Worm (Caenorhabditis elegans) whole organism, young adult: ENCODE measurements around the gene F54D5.15.

Experiments used
- B0019.2 ChIP-seq: fragments of 200-800 bp; sonication (Bioruptor generic); conservative IDR thresholded peaks from 2 replicates; pipeline ENCODE4 v1.3.6; 2022; ENCODE audit warnings: missing genetic modification reagents, missing genetic modification characterization, missing compliant biosample characterization
- B0035.1 ChIP-seq: sonication (generic microtip); optimal IDR thresholded peaks from 2 replicates; lab custom pipeline; 2016; ENCODE audit warnings: missing genetic modification characterization, mild to moderate bottlenecking, missing compliant biosample characterization, missing genotype, missing genetic modification reagents
- B0336.3 ChIP-seq: fragments of 200-800 bp; sonication (Bioruptor generic); IDR thresholded peaks from 2 replicates; pipeline ENCODE4 v1.3.6; 2022; ENCODE audit warnings: missing genetic modification characterization, missing compliant biosample characterization
- C06A6.2 ChIP-seq: fragments of 200-800 bp; sonication (Bioruptor generic); conservative IDR thresholded peaks from 2 replicates; pipeline ENCODE4 v1.3.6; 2022; ENCODE audit warnings: missing genetic modification characterization, missing compliant biosample characterization
- F37B4.10 ChIP-seq: fragments of 200-800 bp; sonication (Bioruptor generic); IDR thresholded peaks from 2 replicates; pipeline ENCODE4 v1.3.6; 2022; ENCODE audit warnings: missing genetic modification characterization, missing compliant biosample characterization
- F52B5.7 ChIP-seq: sonication (generic microtip); optimal IDR thresholded peaks from 2 replicates; lab custom pipeline; 2016; ENCODE audit warnings: mild to moderate bottlenecking, missing genetic modification characterization, missing compliant biosample characterization
- F57C9.4 ChIP-seq: sonication (generic microtip); optimal IDR thresholded peaks from 2 replicates; lab custom pipeline; 2017; ENCODE audit warnings: mild to moderate bottlenecking, missing genetic modification characterization, missing compliant biosample characterization
- K12H6.12 ChIP-seq: fragments of 200-800 bp; sonication (Bioruptor generic); optimal IDR thresholded peaks from 2 replicates; lab custom pipeline; 2018; ENCODE audit warnings: mild to moderate bottlenecking, missing genetic modification characterization, missing compliant biosample characterization
- Y79H2A.3 ChIP-seq: fragments of 200-800 bp; sonication (Bioruptor generic); conservative IDR thresholded peaks from 2 replicates; pipeline ENCODE4 v1.3.6; 2022; ENCODE audit warnings: missing genetic modification reagents, missing genetic modification characterization, missing compliant biosample characterization
- ZK185.1 ChIP-seq: sonication (generic microtip); optimal IDR thresholded peaks from 2 replicates; lab custom pipeline; 2016; ENCODE audit warnings: mild to moderate bottlenecking, missing genetic modification characterization, missing compliant biosample characterization; ENCODE audit not compliant: poor library complexity, severe bottlenecking
- aptf-2 ChIP-seq: fragments of 200-800 bp; sonication (Bioruptor generic); conservative IDR thresholded peaks from 2 replicates; pipeline ENCODE4 v1.3.6; 2022; ENCODE audit warnings: missing genetic modification reagents, missing genetic modification characterization, missing compliant biosample characterization
- attf-3 ChIP-seq: fragments of 200-800 bp; sonication (Bioruptor generic); conservative IDR thresholded peaks from 2 replicates; pipeline ENCODE4 v1.3.6; 2022; ENCODE audit warnings: missing genetic modification reagents, missing genetic modification characterization, missing compliant biosample characterization
- cebp-1 ChIP-seq, 2 experiments: fragments of 200-800 bp in 1 of 2; sonication (Bioruptor generic) in 1 of 2; sonication (generic microtip) in 1 of 2; IDR thresholded peaks in 1 of 2; optimal IDR thresholded peaks in 1 of 2; 2 replicates each; pipeline versions ENCODE4 v1.3.6 to Lab custom; 2017 to 2022; ENCODE audit warnings: missing compliant biosample characterization in 2 of 2, missing genetic modification characterization in 2 of 2, mild to moderate bottlenecking in 1 of 2, missing genetic modification reagents in 1 of 2, moderate library complexity in 1 of 2
- ceh-100 ChIP-seq: fragments of 200-800 bp; sonication (Bioruptor generic); IDR thresholded peaks from 2 replicates; pipeline ENCODE4 v1.3.6; 2022; ENCODE audit warnings: missing genetic modification reagents, missing genetic modification characterization, missing compliant biosample characterization
- ceh-91 ChIP-seq: fragments of 200-800 bp; sonication (Bioruptor generic); IDR thresholded peaks from 2 replicates; pipeline ENCODE4 v1.3.6; 2022; ENCODE audit warnings: missing genetic modification reagents, missing genetic modification characterization, missing compliant biosample characterization
- dox-1 ChIP-seq: fragments of 200-800 bp; sonication (Bioruptor generic); IDR thresholded peaks from 2 replicates; pipeline ENCODE4 v1.3.6; 2022; ENCODE audit warnings: missing genetic modification reagents, missing genetic modification characterization, missing compliant biosample characterization
- dpff-1 ChIP-seq: sonication (generic microtip); optimal IDR thresholded peaks from 2 replicates; lab custom pipeline; 2017; ENCODE audit warnings: mild to moderate bottlenecking, missing genetic modification characterization, missing compliant biosample characterization
- dpl-1 ChIP-seq: fragments of 150-350 bp; optimal IDR thresholded peaks from 2 replicates; lab custom pipeline; 2014; ENCODE audit warnings: missing biosample characterization, missing genetic modification reagents, missing genetic modification characterization
- egl-44 ChIP-seq: fragments of 200-800 bp; sonication (Bioruptor generic); IDR thresholded peaks from 2 replicates; pipeline ENCODE4 v1.3.6; 2022; ENCODE audit warnings: missing genetic modification reagents, missing genetic modification characterization, missing compliant biosample characterization
- egrh-3 ChIP-seq: fragments of 200-800 bp; sonication (Bioruptor generic); IDR thresholded peaks from 2 replicates; pipeline ENCODE4 v1.3.6; 2022; ENCODE audit warnings: missing genetic modification reagents, missing genetic modification characterization, missing compliant biosample characterization
- ekl-4 ChIP-seq: fragments of 200-800 bp; sonication (Bioruptor generic); IDR thresholded peaks from 2 replicates; pipeline ENCODE4 v1.3.6; 2022; ENCODE audit warnings: missing genetic modification reagents, missing genetic modification characterization, missing compliant biosample characterization
- ets-4 ChIP-seq: fragments of 200-800 bp; sonication (Bioruptor generic); optimal IDR thresholded peaks from 2 replicates; lab custom pipeline; 2018; ENCODE audit warnings: mild to moderate bottlenecking, missing genetic modification characterization, missing compliant biosample characterization
- hmg-1.2 ChIP-seq: fragments of 200-800 bp; sonication (Bioruptor generic); IDR thresholded peaks from 2 replicates; pipeline ENCODE4 v1.3.6; 2022; ENCODE audit warnings: missing genetic modification reagents, missing genetic modification characterization, missing compliant biosample characterization
- hmg-20 ChIP-seq: fragments of 200-800 bp; sonication (Bioruptor generic); IDR thresholded peaks from 2 replicates; pipeline ENCODE4 v1.3.6; 2022; ENCODE audit warnings: missing genetic modification reagents, missing genetic modification characterization, missing compliant biosample characterization
- hsf-1 ChIP-seq: fragments of 200-800 bp; sonication (Bioruptor generic); IDR thresholded peaks from 2 replicates; pipeline ENCODE4 v1.3.6; 2022; ENCODE audit warnings: missing genetic modification reagents, missing genetic modification characterization, missing compliant biosample characterization
- lag-1 ChIP-seq: fragments of 200-800 bp; sonication (Bioruptor generic); IDR thresholded peaks from 2 replicates; pipeline ENCODE4 v1.3.6; 2022; ENCODE audit warnings: missing genetic modification reagents, missing genetic modification characterization, missing compliant biosample characterization
- let-607 ChIP-seq, 2 experiments: fragments of 200-800 bp in 1 of 2; sonication (Bioruptor generic) in 1 of 2; sonication (generic microtip) in 1 of 2; optimal IDR thresholded peaks; 2 replicates each; lab custom pipeline; 2016 to 2018; ENCODE audit warnings: mild to moderate bottlenecking in 2 of 2, missing compliant biosample characterization in 2 of 2, missing genetic modification characterization in 2 of 2, moderate library complexity in 2 of 2, missing genotype in 1 of 2
- lin-26 ChIP-seq: fragments of 200-800 bp; sonication (Bioruptor generic); IDR thresholded peaks from 2 replicates; pipeline ENCODE4 v1.3.6; 2022; ENCODE audit warnings: missing genetic modification reagents, missing genetic modification characterization, missing compliant biosample characterization
- lin-54 ChIP-seq: fragments of 200-800 bp; sonication (Bioruptor generic); optimal IDR thresholded peaks from 2 replicates; lab custom pipeline; 2018; ENCODE audit warnings: mild to moderate bottlenecking, missing genetic modification characterization, missing compliant biosample characterization
- madf-3 ChIP-seq: fragments of 200-800 bp; sonication (Bioruptor generic); IDR thresholded peaks from 2 replicates; pipeline ENCODE4 v1.3.6; 2022; ENCODE audit warnings: missing genetic modification reagents, missing genetic modification characterization, missing compliant biosample characterization
- nfya-1 ChIP-seq: sonication (generic microtip); optimal IDR thresholded peaks from 2 replicates; lab custom pipeline; 2017; ENCODE audit warnings: antibody characterized with exemption, missing compliant biosample characterization, missing genetic modification characterization, borderline replicate concordance; ENCODE audit not compliant: insufficient read depth
- nfya-2 ChIP-seq: fragments of 200-800 bp; sonication (Bioruptor generic); IDR thresholded peaks from 2 replicates; pipeline ENCODE4 v1.3.6; 2022; ENCODE audit warnings: missing genetic modification reagents, missing genetic modification characterization, missing compliant biosample characterization
- nfyb-1 ChIP-seq: fragments of 200-800 bp; sonication (Bioruptor generic); IDR thresholded peaks from 2 replicates; pipeline ENCODE4 v1.3.6; 2022; ENCODE audit warnings: missing genetic modification reagents, missing genetic modification characterization, missing compliant biosample characterization
- nhr-120 ChIP-seq: fragments of 200-800 bp; sonication (Bioruptor generic); IDR thresholded peaks from 2 replicates; pipeline ENCODE4 v1.3.6; 2022; ENCODE audit warnings: missing genetic modification characterization, missing compliant biosample characterization
- nhr-179 ChIP-seq: sonication (generic microtip); optimal IDR thresholded peaks from 2 replicates; lab custom pipeline; 2016; ENCODE audit warnings: mild to moderate bottlenecking, missing genetic modification characterization, missing compliant biosample characterization
- nhr-90 ChIP-seq: sonication (generic microtip); optimal IDR thresholded peaks from 2 replicates; lab custom pipeline; 2016; ENCODE audit warnings: missing genotype, mild to moderate bottlenecking, missing genetic modification characterization, missing compliant biosample characterization
- sdz-38 ChIP-seq: sonication (generic microtip); optimal IDR thresholded peaks from 2 replicates; lab custom pipeline; 2016; ENCODE audit warnings: missing genotype, missing genetic modification characterization, missing compliant biosample characterization
- snpc-1.3 ChIP-seq: sonication (generic microtip); optimal IDR thresholded peaks from 2 replicates; lab custom pipeline; 2017; ENCODE audit warnings: missing genetic modification characterization, mild to moderate bottlenecking, missing compliant biosample characterization, antibody characterized with exemption, moderate library complexity, missing genotype, missing genetic modification reagents; ENCODE audit not compliant: insufficient read depth
- snpc-3.4 ChIP-seq: sonication (generic microtip); optimal IDR thresholded peaks from 2 replicates; lab custom pipeline; 2017; ENCODE audit warnings: missing genetic modification characterization, mild to moderate bottlenecking, missing compliant biosample characterization, antibody characterized with exemption, moderate library complexity, missing genotype, missing genetic modification reagents
- snpc-4 ChIP-seq, 5 experiments: fragments of 150-350 bp in 1 of 5; sonication (generic microtip) in 4 of 5; optimal IDR thresholded peaks; 2 replicates each; lab custom pipeline; 2014 to 2018; ENCODE audit warnings: missing genetic modification characterization in 5 of 5, missing biosample characterization in 3 of 5, antibody characterized with exemption in 2 of 5, mild to moderate bottlenecking in 2 of 5, missing compliant biosample characterization in 2 of 5, missing genotype in 2 of 5, moderate library complexity in 2 of 5, missing genetic modification reagents in 1 of 5
- somi-1 ChIP-seq: fragments of 200-800 bp; sonication (Bioruptor generic); optimal IDR thresholded peaks from 2 replicates; lab custom pipeline; 2018; ENCODE audit warnings: mild to moderate bottlenecking, missing genetic modification characterization, missing compliant biosample characterization
- sptf-2 ChIP-seq: fragments of 200-800 bp; sonication (Bioruptor generic); optimal IDR thresholded peaks from 2 replicates; lab custom pipeline; 2018; ENCODE audit warnings: mild to moderate bottlenecking, missing genetic modification characterization, missing compliant biosample characterization
- tbx-9 ChIP-seq: sonication (generic microtip); optimal IDR thresholded peaks from 2 replicates; lab custom pipeline; 2016; ENCODE audit warnings: borderline replicate concordance, missing genetic modification characterization, inconsistent platforms, missing compliant biosample characterization
- unc-62 ChIP-seq: fragments of 150-350 bp; optimal IDR thresholded peaks from 2 replicates; lab custom pipeline; 2014; ENCODE audit warnings: missing biosample characterization, missing genetic modification reagents, missing genetic modification characterization
- zim-3 ChIP-seq: sonication (generic microtip); optimal IDR thresholded peaks from 2 replicates; lab custom pipeline; 2017; ENCODE audit warnings: mild to moderate bottlenecking, missing genetic modification characterization, moderate library complexity, missing compliant biosample characterization
- ztf-18 ChIP-seq: sonication (generic microtip); optimal IDR thresholded peaks from 2 replicates; lab custom pipeline; 2016; ENCODE audit warnings: missing genotype, mild to moderate bottlenecking, missing genetic modification characterization, missing compliant biosample characterization
- ztf-22 ChIP-seq: fragments of 200-800 bp; sonication (Bioruptor generic); optimal IDR thresholded peaks from 2 replicates; lab custom pipeline; 2018; ENCODE audit warnings: mild to moderate bottlenecking, missing genetic modification characterization, moderate library complexity, missing compliant biosample characterization

Gene F54D5.15

ce11 chrII:11537115-11537514 is 26.9 kb downstream of the F54D5.15 start (continued):
- TF ChIP-seq nhr-120 (GFP tag; lab: Robert Waterston, UW), result no peak
- no peak for TF ChIP-seq egl-44
- TF ChIP-seq snpc-4 (GFP tag; optimal IDR thresholded peaks at IDR 0.05; lab: Kevin White, UChicago), result no peak
- TF ChIP-seq snpc-4 (tag; optimal IDR thresholded peaks at IDR 0.05; lab: Kevin White, UChicago), result peak in 2 of 4 experiments; percentile 19 to 23
- TF ChIP-seq hmg-20, result no peak
- TF ChIP-seq snpc-3.4 (tag; lab: Kevin White, UChicago), result peak; percentile 89
- no peak for TF ChIP-seq nhr-179 (tag; lab: Kevin White, UChicago)
- peak; percentile 71 for TF ChIP-seq B0336.3 (GFP tag; lab: Robert Waterston, UW)
- TF ChIP-seq ceh-100 (GFP tag; lab: Robert Waterston, UW), result peak; percentile 84
- peak; percentile 92 for TF ChIP-seq dox-1 (GFP tag; lab: Robert Waterston, UW)
- no peak for TF ChIP-seq nfya-2 (GFP tag; lab: Robert Waterston, UW)
- peak; percentile 85 for TF ChIP-seq aptf-2 (GFP tag; lab: Robert Waterston, UW)
- peak; percentile 92 for TF ChIP-seq madf-3
- no peak for TF ChIP-seq sptf-2
- TF ChIP-seq let-607 (tag; optimal IDR thresholded peaks at IDR 0.05; lab: Kevin White, UChicago), result no peak
- no peak for TF ChIP-seq ets-4 (GFP tag; lab: Kevin White, UChicago)
- no peak for TF ChIP-seq snpc-1.3
- TF ChIP-seq ceh-91, result peak; percentile 94
- TF ChIP-seq B0019.2 (GFP tag; lab: Robert Waterston, UW), result peak; percentile 28; the same call in 1 of the 2 replicates
- TF ChIP-seq dpff-1 (tag; lab: Kevin White, UChicago), result no peak
- TF ChIP-seq F57C9.4 (tag; lab: Kevin White, UChicago), result no peak
- no peak for TF ChIP-seq lin-26 (GFP tag; lab: Robert Waterston, UW)
- peak; percentile 90 for TF ChIP-seq hsf-1 (GFP tag; lab: Robert Waterston, UW)
- TF ChIP-seq sdz-38, result no peak
- no peak for TF ChIP-seq nfya-1 (tag; lab: Kevin White, UChicago)
- no peak for TF ChIP-seq somi-1 (GFP tag; lab: Kevin White, UChicago)
- TF ChIP-seq C06A6.2 (GFP tag; lab: Robert Waterston, UW), result no peak
- no peak for TF ChIP-seq K12H6.12 (tag; lab: Kevin White, UChicago)
- TF ChIP-seq hmg-1.2 (GFP tag; lab: Robert Waterston, UW), result peak; percentile 92
- no peak for TF ChIP-seq B0035.1 (tag; lab: Kevin White, UChicago)
- TF ChIP-seq F37B4.10 (GFP tag; lab: Robert Waterston, UW), result peak; percentile 78; the same call in 1 of the 2 replicates
- TF ChIP-seq F52B5.7 (tag; lab: Kevin White, UChicago), result no peak
- no peak for TF ChIP-seq ztf-22 (GFP tag; lab: Kevin White, UChicago)
- TF ChIP-seq nfyb-1 (GFP tag; lab: Robert Waterston, UW), result no peak
- no peak for TF ChIP-seq nhr-90 (tag; lab: Kevin White, UChicago)
- no peak for TF ChIP-seq Y79H2A.3 (GFP tag; lab: Robert Waterston, UW)
- TF ChIP-seq ztf-18 (tag; lab: Kevin White, UChicago), result peak; percentile 2
- 0 out of 2 replicates have a peak, but pooled peaks have one; percentile 27 for TF ChIP-seq cebp-1 (GFP tag; IDR thresholded peaks at IDR 0.05; lab: Robert Waterston, UW)
- TF ChIP-seq cebp-1 (tag; optimal IDR thresholded peaks at IDR 0.05; lab: Kevin White, UChicago), result no peak
- TF ChIP-seq egrh-3 (GFP tag; lab: Robert Waterston, UW), result peak; percentile 82
- TF ChIP-seq ZK185.1 (tag; lab: Kevin White, UChicago), result no peak
- 0 out of 2 replicates have a peak, but pooled peaks have one; percentile 38 for TF ChIP-seq attf-3 (GFP tag; lab: Robert Waterston, UW)
- TF ChIP-seq lag-1 (GFP tag; lab: Robert Waterston, UW), result no peak
- TF ChIP-seq lin-54 (GFP tag; lab: Kevin White, UChicago), result peak; percentile 81
- TF ChIP-seq ekl-4 (GFP tag; lab: Robert Waterston, UW), result peak; percentile 64
- TF ChIP-seq tbx-9 (tag; lab: Kevin White, UChicago), result no peak
- peak; percentile 88 for TF ChIP-seq dpl-1 (GFP tag; lab: Kevin White, UChicago)
- no peak for TF ChIP-seq unc-62 (GFP tag; lab: Kevin White, UChicago)
- no peak for TF ChIP-seq zim-3
